Fruit fly (Drosophila melanogaster): ENCODE results near the gene mbm.

The mbm gene

dm6 chr2L:222867-223266, 50.6 kb downstream of the mbm start:
- TF ChIP-seq psq (GFP tag; optimal IDR thresholded peaks at IDR 0.05) (peak; percentile 20), dmrt93B (GFP tag; optimal IDR thresholded peaks at IDR 0.05) (no peak)

dm6 chr2L:221939-222489, 51.5 kb downstream of the mbm start:
- TF ChIP-seq dsf (GFP tag; optimal IDR thresholded peaks at IDR 0.05; ENCODE audit: borderline replicate concordance) = no peak
- no peak for TF ChIP-seq CrebA (GFP tag; optimal IDR thresholded peaks at IDR 0.05; ENCODE audit: borderline replicate concordance)
- TF ChIP-seq usp (GFP tag; optimal IDR thresholded peaks at IDR 0.05) = no peak
- TF ChIP-seq woc (GFP tag; optimal IDR thresholded peaks at IDR 0.05) = peak; percentile 13
- TF ChIP-seq dl (GFP tag; optimal IDR thresholded peaks at IDR 0.05; ENCODE audit: insufficient read depth in 1 of 2, partially characterized antibody in 2 of 2) = peak; percentile 82 to 86
- no peak for TF ChIP-seq ey (GFP tag; optimal IDR thresholded peaks at IDR 0.05)
- no peak for TF ChIP-seq HLH106 (tag; optimal IDR thresholded peaks at IDR 0.05)
- TF ChIP-seq GATAd (GFP tag; optimal IDR thresholded peaks at IDR 0.05) = no peak
- TF ChIP-seq Hr78 (GFP tag; optimal IDR thresholded peaks at IDR 0.05) = no peak
- TF ChIP-seq sage (GFP tag; optimal IDR thresholded peaks at IDR 0.05) = peak; percentile 36
- TF ChIP-seq brk (GFP tag; optimal IDR thresholded peaks at IDR 0.05) = no peak
- TF ChIP-seq Mio (GFP tag; optimal IDR thresholded peaks at IDR 0.05) = no peak
- peak; percentile 50 for TF ChIP-seq h (GFP tag; optimal IDR thresholded peaks at IDR 0.05)
- TF ChIP-seq fru (GFP tag; optimal IDR thresholded peaks at IDR 0.05) = peak; percentile 45
- TF ChIP-seq N (GFP tag; optimal IDR thresholded peaks at IDR 0.05) = no peak
- peak; percentile 84 for TF ChIP-seq Dif (GFP tag; optimal IDR thresholded peaks at IDR 0.05; ENCODE audit: partially characterized antibody)
- TF ChIP-seq Sp1 (GFP tag; optimal IDR thresholded peaks at IDR 0.05) = peak; percentile 26
- no peak for TF ChIP-seq pan (optimal IDR thresholded peaks at IDR 0.05)
- no peak for TF ChIP-seq CG9705 (GFP tag; optimal IDR thresholded peaks at IDR 0.05)
- TF ChIP-seq Hnf4 (GFP tag; optimal IDR thresholded peaks at IDR 0.05) = peak; percentile 40
- peak; percentile 13 for TF ChIP-seq br (GFP tag; optimal IDR thresholded peaks at IDR 0.05)
- peak; percentile 60 for TF ChIP-seq Hr83 (GFP tag; optimal IDR thresholded peaks at IDR 0.05; ENCODE audit: poor library complexity, severe bottlenecking)
- TF ChIP-seq CG32264 (GFP tag; optimal IDR thresholded peaks at IDR 0.05) = peak; percentile 47
- TF ChIP-seq rgr (GFP tag; optimal IDR thresholded peaks at IDR 0.05) = peak; percentile 16
- TF ChIP-seq psq (GFP tag; optimal IDR thresholded peaks at IDR 0.05) = peak; percentile 89
- peak; percentile 56 for TF ChIP-seq Jra (GFP tag; optimal IDR thresholded peaks at IDR 0.05)
- peak; percentile 52 for TF ChIP-seq jim (GFP tag; optimal IDR thresholded peaks at IDR 0.05)
- TF ChIP-seq Rel (GFP tag; optimal IDR thresholded peaks at IDR 0.05) = peak; percentile 64
- TF ChIP-seq Rel (tag; optimal IDR thresholded peaks at IDR 0.05) = peak; percentile 29
- peak; percentile 29 for TF ChIP-seq Vsx2 (GFP tag; optimal IDR thresholded peaks at IDR 0.05; ENCODE audit: partially characterized antibody)
- no peak for TF ChIP-seq dmrt93B (GFP tag; optimal IDR thresholded peaks at IDR 0.05)
- TF ChIP-seq foxo (GFP tag; optimal IDR thresholded peaks at IDR 0.05) = peak; percentile 3 to 76
- TF ChIP-seq lola (GFP tag; optimal IDR thresholded peaks at IDR 0.05) = no peak

Data from whole organism, wandering third instar larva.